Worm (Caenorhabditis elegans): ENCODE data around the gene T07F8.1.

The T07F8.1 gene

DNA sequence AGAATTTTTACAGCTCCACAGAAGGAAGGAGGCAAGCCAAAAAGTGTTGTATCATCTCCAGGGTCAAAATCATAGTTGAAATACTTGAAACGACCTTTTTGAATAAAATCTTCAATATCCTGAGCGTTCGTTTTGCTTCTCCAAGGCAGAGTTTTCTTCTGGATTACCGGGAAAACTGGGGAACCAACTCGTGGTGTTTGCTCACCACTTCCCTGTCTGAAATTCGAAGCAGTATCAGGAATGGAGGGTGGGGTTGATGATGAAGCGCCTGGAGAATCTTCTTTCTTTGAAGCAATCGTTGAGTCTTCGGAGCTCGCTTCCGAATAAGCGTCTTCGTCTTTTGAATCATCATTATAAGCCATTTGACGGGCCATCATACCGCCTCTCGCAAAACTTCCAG is 45.1 kb upstream of the T07F8.1 start:
- no peak for TF ChIP-seq M03D4.4 (tag; optimal IDR thresholded peaks at IDR 0.05)
- TF ChIP-seq unc-39 (tag; optimal IDR thresholded peaks at IDR 0.05): no peak

DNA sequence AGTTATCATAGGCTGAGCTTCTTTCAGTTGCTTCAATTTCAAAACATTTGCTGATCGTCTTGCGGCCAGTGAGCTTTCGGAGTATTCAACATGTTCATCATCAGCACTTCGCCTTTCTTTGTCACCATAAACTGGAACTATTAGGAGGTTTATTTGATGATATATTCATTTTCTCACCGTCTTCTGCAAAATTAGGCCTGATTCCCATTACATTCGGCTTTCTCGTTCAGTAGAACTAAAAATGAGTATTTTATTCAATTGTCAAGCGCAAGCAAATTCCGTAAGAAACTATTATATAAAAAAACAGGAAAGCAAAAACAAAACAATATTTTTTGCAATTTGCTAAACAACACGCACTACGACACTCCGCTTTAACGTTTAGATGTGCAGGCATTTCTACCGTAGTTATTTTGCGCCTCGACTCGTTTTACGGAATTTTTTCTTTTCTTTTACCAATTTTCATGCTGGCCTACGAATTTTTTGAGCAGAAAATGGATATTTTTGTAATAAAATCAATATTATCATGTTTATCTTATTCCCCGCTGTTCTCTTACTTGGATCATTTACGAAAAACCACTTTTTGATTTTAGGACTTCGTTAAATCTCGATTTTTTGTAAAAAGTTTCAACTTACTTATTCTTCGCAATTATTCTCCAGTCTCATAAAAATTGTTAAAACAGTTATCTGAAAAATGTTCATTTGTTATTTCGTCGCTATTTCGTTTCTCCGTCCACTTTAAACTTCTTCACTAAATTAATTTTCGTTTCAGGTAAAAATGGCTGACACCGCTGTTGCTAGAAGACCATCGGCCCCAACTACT is 43.2 kb upstream of the T07F8.1 start, which contains the start of the genes farl-11 and rpl-33:
Gene farl-11, minus strand, starts transcription at position 242 of the 820 bp plus-strand sequence.
Gene rpl-33, plus strand, starts transcription at position 770 of the 820 bp plus-strand sequence.
- TF ChIP-seq unc-120 (tag; optimal IDR thresholded peaks at IDR 0.05; ENCODE audit: poor library complexity, severe bottlenecking) (peak; percentile 4), ces-1 (GFP tag; optimal IDR thresholded peaks at IDR 0.05) (peak; percentile 76), sptf-1 (tag; optimal IDR thresholded peaks at IDR 0.05) (peak; percentile 33), lin-13 (tag; optimal IDR thresholded peaks at IDR 0.05) (peak; percentile 63), flh-1 (GFP tag; optimal IDR thresholded peaks at IDR 0.05) (no peak), cnd-1 (tag; optimal IDR thresholded peaks at IDR 0.05) (no peak), mls-2 (tag; optimal IDR thresholded peaks at IDR 0.05) (peak; percentile 5), ceh-39 (tag; optimal IDR thresholded peaks at IDR 0.05) (peak; percentile 79), lsy-2 (tag; optimal IDR thresholded peaks at IDR 0.05) (peak; percentile 98), unc-62 (GFP tag; optimal IDR thresholded peaks at IDR 0.05) (peak; percentile 73), mep-1 (tag; optimal IDR thresholded peaks at IDR 0.05) (peak; percentile 88), zip-8 (tag; optimal IDR thresholded peaks at IDR 0.05) (no peak), ceh-43 (GFP tag; optimal IDR thresholded peaks at IDR 0.05) (no peak), nhr-28 (tag; optimal IDR thresholded peaks at IDR 0.05) (no peak), hlh-1 (tag; optimal IDR thresholded peaks at IDR 0.05) (peak; percentile 61), nhr-12 (tag; optimal IDR thresholded peaks at IDR 0.05) (no peak), mab-5 (tag; optimal IDR thresholded peaks at IDR 0.05) (peak; percentile 41), pha-4 (tag; optimal IDR thresholded peaks at IDR 0.05) (peak; percentile 81), nhr-237 (tag; optimal IDR thresholded peaks at IDR 0.05) (peak; percentile 92), drap-1 (GFP tag; optimal IDR thresholded peaks at IDR 0.05) (no peak), snpc-4 (tag; optimal IDR thresholded peaks at IDR 0.05) (no peak)

DNA sequence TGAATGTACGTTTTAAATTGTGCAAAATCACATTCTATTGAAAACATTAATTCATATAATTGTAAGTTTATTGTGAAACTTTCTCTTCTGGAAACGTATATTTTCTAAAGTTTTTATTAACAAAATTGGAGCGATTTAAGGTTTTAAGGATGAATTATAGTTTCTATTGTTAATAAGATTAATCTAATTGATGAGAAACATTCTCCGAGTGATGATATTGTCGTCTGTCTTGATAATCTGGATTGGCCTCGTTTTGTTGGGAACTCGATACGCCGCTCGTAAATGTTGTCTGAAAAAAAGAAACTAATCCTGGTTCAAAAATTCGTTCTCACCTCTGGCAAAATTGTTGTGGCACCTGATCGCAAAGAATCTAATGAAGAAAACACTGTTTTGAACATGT is 41.9 kb upstream of the T07F8.1 start:
- TF ChIP-seq nhr-28 (tag; optimal IDR thresholded peaks at IDR 0.05) (no peak), ceh-39 (tag; optimal IDR thresholded peaks at IDR 0.05) (no peak), hlh-1 (tag; optimal IDR thresholded peaks at IDR 0.05) (no peak)

DNA sequence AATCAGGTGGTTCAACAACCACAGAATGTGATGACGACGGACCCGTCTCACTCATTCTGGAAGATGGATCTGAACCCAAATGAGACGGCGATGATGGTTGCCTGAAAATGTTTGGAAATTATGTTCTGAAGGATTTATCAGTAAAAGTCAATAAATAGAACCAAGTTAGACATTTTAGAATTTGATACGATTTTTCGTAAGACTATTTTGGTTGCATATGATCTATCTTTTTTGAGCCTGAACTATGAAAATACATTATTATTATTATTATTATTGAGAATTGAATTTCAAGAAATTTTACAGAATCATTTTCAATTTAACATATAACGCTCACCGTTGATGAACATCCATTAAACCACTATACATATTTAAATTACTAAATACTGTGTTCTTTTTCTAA is 38.2 kb upstream of the T07F8.1 start, which contains the start of gene F10E7.9:
Gene F10E7.9, minus strand, starts transcription at position 101 of the 400 bp plus-strand sequence.
- TF ChIP-seq tbx-8 (GFP tag; optimal IDR thresholded peaks at IDR 0.05) (no peak), lin-32 (GFP tag; optimal IDR thresholded peaks at IDR 0.05) (no peak), nhr-237 (tag; optimal IDR thresholded peaks at IDR 0.05) (no peak), unc-62 (GFP tag; optimal IDR thresholded peaks at IDR 0.05) (no peak), zip-8 (tag; optimal IDR thresholded peaks at IDR 0.05) (no peak), unc-120 (tag; optimal IDR thresholded peaks at IDR 0.05; ENCODE audit: poor library complexity, severe bottlenecking) (no peak), drap-1 (GFP tag; optimal IDR thresholded peaks at IDR 0.05) (no peak), nhr-28 (tag; optimal IDR thresholded peaks at IDR 0.05) (no peak), bed-3 (GFP tag; optimal IDR thresholded peaks at IDR 0.05) (no peak), nhr-12 (tag; optimal IDR thresholded peaks at IDR 0.05) (no peak), elt-3 (tag; optimal IDR thresholded peaks at IDR 0.05) (no peak), unc-39 (tag; optimal IDR thresholded peaks at IDR 0.05) (no peak), cnd-1 (tag; optimal IDR thresholded peaks at IDR 0.05) (no peak), sem-2 (GFP tag; optimal IDR thresholded peaks at IDR 0.05) (no peak), nhr-76 (tag; optimal IDR thresholded peaks at IDR 0.05) (no peak), snpc-4 (tag; optimal IDR thresholded peaks at IDR 0.05) (no peak), M03D4.4 (tag; optimal IDR thresholded peaks at IDR 0.05) (no peak)

DNA sequence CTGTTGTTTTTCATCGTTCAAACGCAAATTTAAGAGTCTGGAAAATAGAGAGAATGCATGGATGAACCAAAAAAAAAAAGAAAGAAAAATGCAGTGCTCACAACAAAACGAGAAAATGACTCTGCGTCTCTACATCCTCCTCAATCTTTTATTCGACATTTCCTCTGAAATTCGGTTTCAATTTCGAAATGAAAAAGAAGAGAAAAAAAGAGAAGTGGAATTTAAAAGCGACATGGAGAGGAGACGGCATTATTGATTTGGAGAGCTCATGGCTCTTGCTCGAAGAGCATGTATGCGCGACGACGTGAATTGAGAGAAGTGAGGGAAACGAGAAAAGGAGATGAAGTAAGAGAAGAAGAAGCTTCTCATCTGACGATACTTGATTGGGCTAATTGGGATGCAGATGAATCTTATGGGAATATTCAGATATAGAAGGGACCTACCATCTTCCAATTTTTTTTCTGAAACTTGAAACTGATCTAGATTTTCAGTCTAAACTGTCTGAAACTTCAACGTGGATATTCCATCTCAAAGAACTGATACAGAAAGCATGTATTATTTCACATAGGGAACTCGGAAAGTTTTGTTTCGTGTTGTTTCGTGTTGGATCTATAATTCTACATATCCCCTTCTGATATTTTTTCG is 37.1 kb upstream of the T07F8.1 start:
- no peak for TF ChIP-seq ceh-43 (GFP tag; optimal IDR thresholded peaks at IDR 0.05)
- peak; percentile 59 for TF ChIP-seq ces-1 (GFP tag; optimal IDR thresholded peaks at IDR 0.05)
- no peak for TF ChIP-seq M03D4.4 (tag; optimal IDR thresholded peaks at IDR 0.05)

Data from whole organism, mixed stage, embryonic.